Fruit fly (Drosophila melanogaster): Measurements from ENCODE around the gene squ.
A peak's percentile ranks its signal among the peaks of the same experiment; 100 is the strongest.

squ gene

dm6 chr2L:16706882-16707775 lies 27.3 kb downstream of the squ start:
- TF ChIP-seq nmo (GFP tag; optimal IDR thresholded peaks at IDR 0.05) (peak; percentile 26), Scr (GFP tag; IDR thresholded peaks at IDR 0.05; ENCODE audit: partially characterized antibody) (no peak), dpn (GFP tag; optimal IDR thresholded peaks at IDR 0.05) (peak in 1 of 2 experiments; percentile 36), CG9437 (GFP tag; optimal IDR thresholded peaks at IDR 0.05) (peak; percentile 14), jumu (GFP tag; optimal IDR thresholded peaks at IDR 0.05) (peak; percentile 19), Dad (GFP tag; optimal IDR thresholded peaks at IDR 0.05) (no peak), odd (GFP tag; optimal IDR thresholded peaks at IDR 0.05) (peak; percentile 9), Hsf (GFP tag; optimal IDR thresholded peaks at IDR 0.05) (peak; percentile 40), Atf-2 (GFP tag; optimal IDR thresholded peaks at IDR 0.05) (peak; percentile 2), ranshi (GFP tag; IDR thresholded peaks at IDR 0.05) (0 out of 2 replicates have a peak, but pooled peaks have one; percentile 27), Rfx (GFP tag; IDR thresholded peaks at IDR 0.05) (peak; percentile 59; the same call in 1 of the 2 replicates), tio (GFP tag; optimal IDR thresholded peaks at IDR 0.05) (peak; percentile 1), CG7556 (GFP tag; optimal IDR thresholded peaks at IDR 0.05) (peak; percentile 33), pzg (GFP tag; optimal IDR thresholded peaks at IDR 0.05) (no peak), run (tag; optimal IDR thresholded peaks at IDR 0.05) (no peak), hbn (GFP tag; IDR thresholded peaks at IDR 0.05; ENCODE audit: partially characterized antibody) (no peak), CG17802 (tag; optimal IDR thresholded peaks at IDR 0.05) (no peak), CG2129 (GFP tag; IDR thresholded peaks at IDR 0.05; ENCODE audit: partially characterized antibody) (no peak), CG1529 (GFP tag; optimal IDR thresholded peaks at IDR 0.05) (peak; percentile 17), Ssrp (tag; optimal IDR thresholded peaks at IDR 0.05) (peak; percentile 3), Spps (tag; optimal IDR thresholded peaks at IDR 0.05) (no peak), gcm (GFP tag; optimal IDR thresholded peaks at IDR 0.05) (peak; percentile 2), CG3847 (GFP tag; IDR thresholded peaks at IDR 0.05) (0 out of 2 replicates have a peak, but pooled peaks have one; percentile 12), CG17328 (GFP tag; IDR thresholded peaks at IDR 0.05) (peak; percentile 51), gem (tag; optimal IDR thresholded peaks at IDR 0.05) (peak; percentile 57), ind (GFP tag; optimal IDR thresholded peaks at IDR 0.05) (no peak), CG17361 (GFP tag; IDR thresholded peaks at IDR 0.05) (no peak), dysf (GFP tag; IDR thresholded peaks at IDR 0.05) (0 out of 3 replicates have a peak, but pooled peaks have one; percentile 35), tin (GFP tag; optimal IDR thresholded peaks at IDR 0.05) (peak; percentile 26), Pdp1 (GFP tag; optimal IDR thresholded peaks at IDR 0.05) (peak in 1 of 2 experiments; percentile 91), CG7839 (tag; optimal IDR thresholded peaks at IDR 0.05) (peak; percentile 51), CG8290 (GFP tag; optimal IDR thresholded peaks at IDR 0.05) (no peak), CG8290 (tag; optimal IDR thresholded peaks at IDR 0.05) (peak in 1 of 2 experiments; percentile 35), CG8924 (tag; optimal IDR thresholded peaks at IDR 0.05) (peak; percentile 21), CG10366 (GFP tag; IDR thresholded peaks at IDR 0.05) (peak; percentile 21; the same call in 1 of the 2 replicates), Dbx (GFP tag; IDR thresholded peaks at IDR 0.05) (0 out of 3 replicates have a peak, but pooled peaks have one; percentile 28), Stat92E (GFP tag; optimal IDR thresholded peaks at IDR 0.05) (peak in 1 of 3 experiments; percentile 1), CG18599 (GFP tag; optimal IDR thresholded peaks at IDR 0.05) (no peak), CG18619 (GFP tag; optimal IDR thresholded peaks at IDR 0.05) (peak; percentile 2), sr (GFP tag; IDR thresholded peaks at IDR 0.05) (peak; percentile 77), dmrt99B (tag; optimal IDR thresholded peaks at IDR 0.05) (peak; percentile 0), Camta (GFP tag; optimal IDR thresholded peaks at IDR 0.05) (peak; percentile 7), hkb (optimal IDR thresholded peaks at IDR 0.05) (no peak), hkb (GFP tag; IDR thresholded peaks at IDR 0.05) (0 out of 2 replicates have a peak, but pooled peaks have one; percentile 21), Hr51 (GFP tag; optimal IDR thresholded peaks at IDR 0.05) (peak in 1 of 2 experiments; percentile 52), CG4707 (GFP tag; optimal IDR thresholded peaks at IDR 0.05) (peak; percentile 80), sisA (GFP tag; IDR thresholded peaks at IDR 0.05) (peak; percentile 22; the same call in 1 of the 2 replicates), Six4 (GFP tag; optimal IDR thresholded peaks at IDR 0.05) (no peak)

All from whole organism, embryonic.